Fruit fly (Drosophila melanogaster): ENCODE measurements around the gene CecC.

The CecC gene

DNA sequence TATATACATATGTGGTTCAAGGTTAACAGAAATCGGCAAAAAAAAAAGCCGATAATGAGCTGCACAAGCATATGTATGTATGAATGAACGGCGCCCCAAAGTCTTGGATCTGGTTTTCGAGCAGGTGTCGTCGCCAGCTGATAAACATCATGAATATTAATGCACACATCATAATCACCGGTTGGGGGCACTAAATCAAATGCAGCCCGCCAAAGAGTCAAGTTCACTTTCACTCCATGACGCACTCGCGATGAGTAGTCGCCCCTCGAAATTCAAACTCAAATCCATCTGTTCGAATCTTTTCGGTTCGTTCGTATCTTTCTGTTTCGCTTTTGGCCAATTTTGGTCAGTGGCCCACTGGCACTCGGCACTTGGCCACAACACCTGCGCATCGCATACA, 24.0 kb downstream of the CecC start:
- no peak for TF ChIP-seq HLH106 (tag; optimal IDR thresholded peaks at IDR 0.05)
- TF ChIP-seq dl (GFP tag; optimal IDR thresholded peaks at IDR 0.05; ENCODE audit: insufficient read depth in 1 of 2, partially characterized antibody in 2 of 2): no peak
- TF ChIP-seq psq (GFP tag; optimal IDR thresholded peaks at IDR 0.05): no peak
- TF ChIP-seq N (GFP tag; optimal IDR thresholded peaks at IDR 0.05): no peak
- no peak for TF ChIP-seq OdsH (GFP tag; optimal IDR thresholded peaks at IDR 0.05)
- TF ChIP-seq Sp1 (GFP tag; optimal IDR thresholded peaks at IDR 0.05): no peak
- no peak for TF ChIP-seq GATAd (GFP tag; optimal IDR thresholded peaks at IDR 0.05)
- no peak for TF ChIP-seq CrebA (GFP tag; optimal IDR thresholded peaks at IDR 0.05; ENCODE audit: borderline replicate concordance)
- TF ChIP-seq dmrt93B (GFP tag; optimal IDR thresholded peaks at IDR 0.05): no peak
- no peak for TF ChIP-seq woc (GFP tag; optimal IDR thresholded peaks at IDR 0.05)
- TF ChIP-seq sv (GFP tag; optimal IDR thresholded peaks at IDR 0.05): no peak
- TF ChIP-seq Hnf4 (GFP tag; optimal IDR thresholded peaks at IDR 0.05): no peak
- TF ChIP-seq Dfd (GFP tag; optimal IDR thresholded peaks at IDR 0.05): no peak
- no peak for TF ChIP-seq CG32264 (GFP tag; optimal IDR thresholded peaks at IDR 0.05)

DNA sequence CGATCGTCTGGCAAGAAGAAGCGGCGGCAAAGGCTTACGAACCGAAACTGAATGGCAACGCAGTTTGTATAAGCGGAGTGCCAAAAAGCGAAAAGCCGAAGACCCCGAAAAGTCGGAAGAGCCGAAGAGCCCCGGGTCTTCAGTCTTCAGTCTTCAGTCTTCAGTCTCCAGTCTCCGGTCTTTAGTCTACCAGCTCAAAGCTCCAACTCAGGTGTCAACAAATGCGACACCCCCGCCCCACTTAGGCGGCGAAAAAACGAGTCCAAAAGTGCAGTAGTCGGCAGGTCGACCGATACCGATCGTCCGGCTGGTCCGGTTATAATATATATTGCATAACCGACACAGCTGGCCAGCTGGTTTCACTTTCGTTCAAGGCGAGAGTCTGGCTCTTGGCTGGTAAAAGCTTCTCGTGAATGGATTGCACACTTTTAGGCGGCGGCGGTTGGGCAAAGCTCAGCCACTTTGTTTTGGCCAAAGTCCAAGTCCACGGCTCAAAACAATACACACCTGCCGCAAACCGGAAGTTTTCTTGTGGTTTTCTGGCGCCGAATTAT, 27.1 kb downstream of the CecC start, which contains the start of gene CG9737:
Gene CG9737 (minus strand): TSS at position 51 of the 554 bp plus-strand sequence.
- TF ChIP-seq Dif (GFP tag; optimal IDR thresholded peaks at IDR 0.05; ENCODE audit: partially characterized antibody) (peak; percentile 9), Mio (GFP tag; optimal IDR thresholded peaks at IDR 0.05) (no peak), HLH106 (tag; optimal IDR thresholded peaks at IDR 0.05) (peak; percentile 3), Rel (GFP tag; optimal IDR thresholded peaks at IDR 0.05) (no peak), Rel (tag; optimal IDR thresholded peaks at IDR 0.05) (peak; percentile 36), sage (GFP tag; optimal IDR thresholded peaks at IDR 0.05) (no peak), Hnf4 (GFP tag; optimal IDR thresholded peaks at IDR 0.05) (peak; percentile 96), Myc (optimal IDR thresholded peaks at IDR 0.05) (peak; percentile 36), lola (GFP tag; optimal IDR thresholded peaks at IDR 0.05) (no peak), br (GFP tag; optimal IDR thresholded peaks at IDR 0.05) (no peak), jim (GFP tag; optimal IDR thresholded peaks at IDR 0.05) (no peak), Sp1 (GFP tag; optimal IDR thresholded peaks at IDR 0.05) (peak; percentile 53)

DNA sequence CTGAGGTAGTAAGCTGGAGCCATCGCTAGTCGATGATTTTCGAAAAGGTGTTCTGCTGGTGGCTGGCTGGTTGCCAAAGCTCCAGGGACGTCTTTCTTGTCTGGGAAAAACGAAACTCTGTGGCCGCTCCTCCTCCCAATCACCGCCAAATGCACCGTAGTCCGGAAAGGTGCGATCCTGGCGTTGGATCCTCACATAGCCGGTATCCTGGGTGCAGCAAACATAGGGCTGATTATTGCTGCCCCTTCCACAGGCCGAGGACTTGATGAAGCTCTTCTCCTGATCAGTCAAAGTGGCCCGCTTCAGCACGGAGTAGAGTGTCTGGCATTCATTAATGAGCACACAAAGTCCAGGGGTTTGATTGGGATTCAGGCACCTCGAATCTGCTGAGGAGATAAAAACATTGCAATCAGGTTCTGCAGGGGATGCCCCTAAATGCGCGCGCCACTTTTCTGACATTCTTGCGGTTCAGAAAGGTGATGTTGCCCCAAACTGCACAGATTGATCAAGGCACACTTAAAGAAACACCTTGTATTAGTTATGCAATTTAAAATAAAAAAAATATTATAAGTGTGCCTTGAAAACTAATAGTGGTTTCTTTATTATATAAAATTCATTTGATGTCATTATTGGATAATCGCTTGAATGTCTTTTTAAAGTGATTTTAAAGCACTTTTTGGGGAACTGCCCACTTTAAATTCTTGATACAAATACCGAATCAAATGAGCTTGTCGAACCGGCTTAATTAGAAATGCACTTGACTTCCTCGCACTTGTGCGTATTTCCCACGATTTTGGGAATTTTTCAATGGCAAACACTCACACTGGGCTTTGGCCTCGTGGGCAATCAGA, 29.7 kb downstream of the CecC start:
- no peak for TF ChIP-seq Abd-B (GFP tag; optimal IDR thresholded peaks at IDR 0.05)
- TF ChIP-seq psq (GFP tag; optimal IDR thresholded peaks at IDR 0.05): no peak
- TF ChIP-seq br (GFP tag; optimal IDR thresholded peaks at IDR 0.05): no peak
- TF ChIP-seq Mio (GFP tag; optimal IDR thresholded peaks at IDR 0.05): no peak
- no peak for TF ChIP-seq Rel (GFP tag; optimal IDR thresholded peaks at IDR 0.05)
- peak; percentile 93 for TF ChIP-seq Rel (tag; optimal IDR thresholded peaks at IDR 0.05)
- peak; percentile 8 for TF ChIP-seq ey (GFP tag; optimal IDR thresholded peaks at IDR 0.05)
- peak; percentile 7 for TF ChIP-seq HLH106 (tag; optimal IDR thresholded peaks at IDR 0.05)
- TF ChIP-seq foxo (GFP tag; optimal IDR thresholded peaks at IDR 0.05): peak in 1 of 2 experiments; percentile 25
- TF ChIP-seq rgr (GFP tag; optimal IDR thresholded peaks at IDR 0.05): peak; percentile 24
- TF ChIP-seq tai (GFP tag; optimal IDR thresholded peaks at IDR 0.05): no peak
- TF ChIP-seq h (GFP tag; optimal IDR thresholded peaks at IDR 0.05): peak; percentile 27

DNA sequence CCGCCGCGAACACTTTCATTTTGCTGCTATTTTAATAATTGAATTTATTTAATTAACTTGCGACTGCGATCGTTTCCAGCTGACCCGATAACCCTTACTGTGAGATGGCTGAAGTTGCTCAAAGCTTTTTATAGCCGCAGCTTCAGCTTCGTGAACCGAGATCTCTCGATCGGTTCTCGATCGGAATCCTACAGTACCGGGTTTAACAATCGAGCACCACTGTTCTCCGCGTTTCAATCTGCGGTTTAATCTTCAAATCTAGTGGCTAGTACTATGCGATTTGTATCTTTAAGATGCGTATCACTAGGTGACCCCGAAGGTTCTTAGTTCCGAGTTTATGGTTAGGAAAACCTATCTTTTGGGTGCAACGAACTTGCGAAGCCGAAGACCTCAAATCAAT, 30.3 kb downstream of the CecC start, which contains the start of gene CG9733:
Gene CG9733 (minus strand): TSS at position 101 of the 400 bp plus-strand sequence.
- TF ChIP-seq Myc (optimal IDR thresholded peaks at IDR 0.05): no peak
- no peak for TF ChIP-seq sv (GFP tag; optimal IDR thresholded peaks at IDR 0.05)
- no peak for TF ChIP-seq tai (GFP tag; optimal IDR thresholded peaks at IDR 0.05)
- no peak for TF ChIP-seq Jra (GFP tag; optimal IDR thresholded peaks at IDR 0.05)
- no peak for TF ChIP-seq dmrt93B (GFP tag; optimal IDR thresholded peaks at IDR 0.05)
- no peak for TF ChIP-seq br (GFP tag; optimal IDR thresholded peaks at IDR 0.05)
- TF ChIP-seq lola (GFP tag; optimal IDR thresholded peaks at IDR 0.05): no peak
- no peak for TF ChIP-seq psq (GFP tag; optimal IDR thresholded peaks at IDR 0.05)
- TF ChIP-seq brk (GFP tag; optimal IDR thresholded peaks at IDR 0.05): no peak
- no peak for TF ChIP-seq rgr (GFP tag; optimal IDR thresholded peaks at IDR 0.05)
- no peak for TF ChIP-seq jim (GFP tag; optimal IDR thresholded peaks at IDR 0.05)
- TF ChIP-seq woc (GFP tag; optimal IDR thresholded peaks at IDR 0.05): no peak
- TF ChIP-seq Sp1 (GFP tag; optimal IDR thresholded peaks at IDR 0.05): no peak
- TF ChIP-seq Vsx2 (GFP tag; optimal IDR thresholded peaks at IDR 0.05; ENCODE audit: partially characterized antibody): no peak
- TF ChIP-seq foxo (GFP tag; optimal IDR thresholded peaks at IDR 0.05): no peak
- TF ChIP-seq fru (GFP tag; optimal IDR thresholded peaks at IDR 0.05): no peak
- no peak for TF ChIP-seq Abd-B (GFP tag; optimal IDR thresholded peaks at IDR 0.05)
- TF ChIP-seq usp (GFP tag; optimal IDR thresholded peaks at IDR 0.05): no peak
- no peak for TF ChIP-seq h (GFP tag; optimal IDR thresholded peaks at IDR 0.05)
